Worm (Caenorhabditis elegans) whole organism, L4 larva: ENCODE data around the gene thn-1.

Experiments used
- lin-13 ChIP-seq: fragments of 150-350 bp; optimal IDR thresholded peaks from 2 replicates; lab custom pipeline; 2014; ENCODE audit warnings: missing biosample characterization, missing genetic modification reagents, missing genetic modification characterization
- mdl-1 ChIP-seq, 2 experiments: fragments of 150-350 bp in 1 of 2; sonication (generic microtip) in 1 of 2; optimal IDR thresholded peaks; 2 replicates each; lab custom pipeline; 2014 to 2017; ENCODE audit warnings: missing biosample characterization in 2 of 2, missing genetic modification characterization in 2 of 2
- mxl-3 ChIP-seq: fragments of 200-800 bp; sonication (Bioruptor generic); optimal IDR thresholded peaks from 2 replicates; lab custom pipeline; 2018; ENCODE audit warnings: mild to moderate bottlenecking, missing genetic modification characterization, missing compliant biosample characterization
- nhr-11 ChIP-seq: fragments of 150-350 bp; optimal IDR thresholded peaks from 2 replicates; lab custom pipeline; 2014; ENCODE audit warnings: missing biosample characterization, missing genetic modification characterization
- spr-3 ChIP-seq: fragments of 200-800 bp; sonication (Bioruptor generic); optimal IDR thresholded peaks from 2 replicates; lab custom pipeline; 2018; ENCODE audit warnings: mild to moderate bottlenecking, missing genetic modification characterization, missing compliant biosample characterization
- unc-39 ChIP-seq: sonication (generic microtip); optimal IDR thresholded peaks from 2 replicates; lab custom pipeline; 2017; ENCODE audit warnings: missing biosample characterization, missing genetic modification characterization
- ztf-11 ChIP-seq: fragments of 150-350 bp; optimal IDR thresholded peaks from 2 replicates; lab custom pipeline; 2014; ENCODE audit warnings: missing biosample characterization, missing genetic modification characterization

DNA sequence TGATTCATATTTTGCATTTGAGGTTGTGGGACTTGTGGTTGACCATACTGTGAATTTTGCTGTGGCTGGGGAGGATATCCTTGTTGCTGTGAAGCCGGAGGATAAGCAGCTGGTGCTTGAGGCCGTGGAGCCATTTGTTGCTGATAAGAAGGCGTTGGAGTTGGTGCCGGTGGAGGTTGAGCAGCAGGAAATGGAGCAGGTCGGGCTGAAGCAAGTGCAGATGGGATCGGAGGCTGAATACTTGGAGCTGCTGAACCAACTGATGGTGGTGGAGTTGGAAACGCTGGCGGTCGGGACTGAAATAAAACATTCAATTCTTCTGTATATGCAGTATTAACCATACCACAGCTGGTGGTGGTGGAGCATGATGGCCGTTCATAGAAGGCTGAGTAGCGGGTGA is 19.9 kb upstream of the thn-1 start:
- TF ChIP-seq mxl-3 = no peak
- TF ChIP-seq ztf-11 = no peak
- TF ChIP-seq lin-13 = no peak
- no peak for TF ChIP-seq spr-3
- TF ChIP-seq mdl-1 (tag; optimal IDR thresholded peaks at IDR 0.05; lab: Kevin White, UChicago) = no peak
- no peak for TF ChIP-seq nhr-11
- TF ChIP-seq unc-39 (tag; lab: Kevin White, UChicago) = no peak
